Worm (Caenorhabditis elegans) whole organism, mixed stage, embryonic: ENCODE results near the gene rip-1.
"Not testable (repeated sequence)": the region's sequence is repeated elsewhere in the genome, so short reads cannot be mapped to it uniquely, and the experiment has no call there.

ENCODE experiments used
- M03D4.4 ChIP-seq: sonication (generic microtip); optimal IDR thresholded peaks from 2 replicates; lab custom pipeline; 2017; ENCODE audit warnings: mild to moderate bottlenecking, missing genetic modification characterization, missing compliant biosample characterization
- blmp-1 ChIP-seq: fragments of 150-350 bp; optimal IDR thresholded peaks from 2 replicates; lab custom pipeline; 2014; ENCODE audit warnings: missing biosample characterization, missing genetic modification characterization
- ceh-39 ChIP-seq: fragments of 150-350 bp; optimal IDR thresholded peaks from 2 replicates; lab custom pipeline; 2014; ENCODE audit warnings: missing biosample characterization, missing genetic modification characterization
- ces-1 ChIP-seq: fragments of 150-350 bp; optimal IDR thresholded peaks from 2 replicates; lab custom pipeline; 2014; ENCODE audit warnings: missing biosample characterization, missing genetic modification reagents, missing genetic modification characterization
- cnd-1 ChIP-seq: fragments of 200-800 bp; sonication (Bioruptor generic); optimal IDR thresholded peaks from 2 replicates; lab custom pipeline; 2018; ENCODE audit warnings: mild to moderate bottlenecking, missing genetic modification characterization, missing compliant biosample characterization
- drap-1 ChIP-seq: fragments of 200-800 bp; sonication (Bioruptor generic); optimal IDR thresholded peaks from 3 replicates; lab custom pipeline; 2018; ENCODE audit warnings: mild to moderate bottlenecking, missing genetic modification characterization, missing compliant biosample characterization
- elt-1 ChIP-seq: sonication (generic microtip); optimal IDR thresholded peaks from 2 replicates; lab custom pipeline; 2017; ENCODE audit warnings: missing genetic modification characterization, mild to moderate bottlenecking, missing compliant biosample characterization, antibody characterized with exemption, moderate library complexity, borderline replicate concordance; ENCODE audit not compliant: insufficient read depth
- elt-3 ChIP-seq: fragments of 150-350 bp; optimal IDR thresholded peaks from 2 replicates; lab custom pipeline; 2014; ENCODE audit warnings: missing biosample characterization, missing genetic modification characterization
- flh-1 ChIP-seq: fragments of 200-800 bp; sonication (Bioruptor generic); optimal IDR thresholded peaks from 2 replicates; lab custom pipeline; 2018; ENCODE audit warnings: mild to moderate bottlenecking, missing genetic modification characterization, moderate library complexity, missing compliant biosample characterization
- ham-2 ChIP-seq: fragments of 200-800 bp; sonication (Bioruptor generic); optimal IDR thresholded peaks from 2 replicates; lab custom pipeline; 2018; ENCODE audit warnings: mild to moderate bottlenecking, missing genetic modification characterization, missing compliant biosample characterization
- hlh-1 ChIP-seq: fragments of 150-350 bp; optimal IDR thresholded peaks from 2 replicates; lab custom pipeline; 2014; ENCODE audit warnings: missing biosample characterization, missing genetic modification reagents, missing genetic modification characterization
- lin-13 ChIP-seq: fragments of 150-350 bp; optimal IDR thresholded peaks from 2 replicates; lab custom pipeline; 2014; ENCODE audit warnings: missing biosample characterization, missing genetic modification characterization
- lsy-2 ChIP-seq: fragments of 150-350 bp; optimal IDR thresholded peaks from 2 replicates; lab custom pipeline; 2014; ENCODE audit warnings: missing biosample characterization, missing genetic modification characterization
- mep-1 ChIP-seq: fragments of 150-350 bp; optimal IDR thresholded peaks from 2 replicates; lab custom pipeline; 2017; ENCODE audit warnings: missing biosample characterization, missing genetic modification reagents, missing genetic modification characterization, inconsistent platforms
- mls-2 ChIP-seq: sonication (generic microtip); optimal IDR thresholded peaks from 2 replicates; lab custom pipeline; 2016; ENCODE audit warnings: mild to moderate bottlenecking, missing genetic modification characterization, moderate library complexity, missing compliant biosample characterization
- nhr-12 ChIP-seq: fragments of 150-350 bp; optimal IDR thresholded peaks from 2 replicates; lab custom pipeline; 2014; ENCODE audit warnings: missing biosample characterization, missing genetic modification characterization
- nhr-2 ChIP-seq: fragments of 150-350 bp; optimal IDR thresholded peaks from 2 replicates; lab custom pipeline; 2014; ENCODE audit warnings: missing biosample characterization, missing genetic modification characterization
- nhr-237 ChIP-seq: fragments of 150-350 bp; optimal IDR thresholded peaks from 2 replicates; lab custom pipeline; 2014; ENCODE audit warnings: missing biosample characterization, missing genetic modification characterization
- nhr-28 ChIP-seq: fragments of 150-350 bp; optimal IDR thresholded peaks from 2 replicates; lab custom pipeline; 2014; ENCODE audit warnings: missing biosample characterization, missing genetic modification characterization
- nhr-76 ChIP-seq: sonication (generic microtip); optimal IDR thresholded peaks from 2 replicates; lab custom pipeline; 2017; ENCODE audit warnings: missing biosample characterization, missing genetic modification characterization
- pha-4 ChIP-seq: fragments of 150-350 bp; optimal IDR thresholded peaks from 2 replicates; lab custom pipeline; 2018; ENCODE audit warnings: missing biosample characterization, missing genetic modification reagents, missing genetic modification characterization
- snpc-4 ChIP-seq: fragments of 150-350 bp; optimal IDR thresholded peaks from 2 replicates; lab custom pipeline; 2014; ENCODE audit warnings: missing biosample characterization, missing genetic modification characterization
- sptf-1 ChIP-seq: sonication (generic microtip); optimal IDR thresholded peaks from 2 replicates; lab custom pipeline; 2017; ENCODE audit warnings: mild to moderate bottlenecking, missing genetic modification characterization, moderate library complexity, missing compliant biosample characterization
- tbx-8 ChIP-seq: fragments of 200-800 bp; sonication (Bioruptor generic); optimal IDR thresholded peaks from 2 replicates; lab custom pipeline; 2018; ENCODE audit warnings: mild to moderate bottlenecking, missing genetic modification characterization, moderate library complexity, missing compliant biosample characterization
- unc-120 ChIP-seq: sonication (generic microtip); optimal IDR thresholded peaks from 2 replicates; lab custom pipeline; 2017; ENCODE audit warnings: missing genetic modification characterization, missing compliant biosample characterization; ENCODE audit not compliant: poor library complexity, severe bottlenecking
- unc-62 ChIP-seq: fragments of 150-350 bp; optimal IDR thresholded peaks from 2 replicates; lab custom pipeline; 2014; ENCODE audit warnings: missing biosample characterization, missing genetic modification reagents, missing genetic modification characterization
- zip-8 ChIP-seq: fragments of 150-350 bp; optimal IDR thresholded peaks from 2 replicates; lab custom pipeline; 2014; ENCODE audit warnings: missing biosample characterization, missing genetic modification characterization

rip-1 gene

ce11 chrIII:10278826-10279225, 20.3 kb upstream of the rip-1 start, which contains the start of gene pad-2:
Gene pad-2 (plus strand): TSS chrIII:10279126.
- TF ChIP-seq flh-1 (GFP tag; lab: Kevin White, UChicago) (no peak), nhr-12 (tag; lab: Kevin White, UChicago) (no peak)

ce11 chrIII:10271807-10272206, 13.3 kb upstream of the rip-1 start:
- TF ChIP-seq M03D4.4 (tag; lab: Kevin White, UChicago) = no peak
- no peak for TF ChIP-seq drap-1
- TF ChIP-seq tbx-8 (GFP tag; lab: Kevin White, UChicago) = no peak

DNA sequence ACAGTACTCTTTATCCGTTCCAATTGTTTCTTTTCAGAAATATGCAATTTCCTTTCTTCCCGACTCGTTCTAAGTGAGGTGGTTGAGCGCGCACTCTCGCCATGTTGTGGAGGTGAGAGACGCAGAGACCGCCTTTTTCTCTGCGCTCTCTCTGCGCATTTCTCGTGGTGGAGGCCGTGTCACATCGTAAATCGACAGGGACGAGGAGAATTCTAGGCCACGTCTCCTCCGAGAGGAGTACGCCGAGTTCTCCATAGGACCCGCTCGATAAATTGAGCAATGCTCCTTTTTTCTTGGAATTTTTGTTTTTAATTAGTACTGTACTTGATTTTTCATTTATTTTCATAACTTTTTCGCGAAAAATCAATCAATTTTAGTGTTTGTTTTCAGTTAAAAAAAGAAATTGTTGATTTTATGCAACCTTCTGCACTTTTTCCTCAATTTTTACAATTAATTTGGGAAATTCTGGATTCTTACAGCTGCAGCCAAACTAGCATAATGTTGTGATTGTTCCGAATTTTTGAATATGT, 12.3 kb upstream of the rip-1 start, which contains the start of gene cnk-1:
cnk-1 (plus strand) TSS at position 480 of the 530 bp plus-strand sequence.
- TF ChIP-seq ces-1 (GFP tag; lab: Kevin White, UChicago) (peak; percentile 10), lsy-2 (tag; lab: Kevin White, UChicago) (peak; percentile 22), sptf-1 (tag; lab: Kevin White, UChicago) (peak; percentile 41), snpc-4 (tag; lab: Kevin White, UChicago) (no peak), hlh-1 (no peak), pha-4 (tag; lab: Kevin White, UChicago) (peak; percentile 17), ceh-39 (tag; lab: Kevin White, UChicago) (peak; percentile 11), drap-1 (peak; percentile 5), mls-2 (tag; lab: Kevin White, UChicago) (peak; percentile 13), mep-1 (tag; lab: Kevin White, UChicago) (peak; percentile 13)
- TF ChIP-seq, all 35 proteins: peak for 8

DNA sequence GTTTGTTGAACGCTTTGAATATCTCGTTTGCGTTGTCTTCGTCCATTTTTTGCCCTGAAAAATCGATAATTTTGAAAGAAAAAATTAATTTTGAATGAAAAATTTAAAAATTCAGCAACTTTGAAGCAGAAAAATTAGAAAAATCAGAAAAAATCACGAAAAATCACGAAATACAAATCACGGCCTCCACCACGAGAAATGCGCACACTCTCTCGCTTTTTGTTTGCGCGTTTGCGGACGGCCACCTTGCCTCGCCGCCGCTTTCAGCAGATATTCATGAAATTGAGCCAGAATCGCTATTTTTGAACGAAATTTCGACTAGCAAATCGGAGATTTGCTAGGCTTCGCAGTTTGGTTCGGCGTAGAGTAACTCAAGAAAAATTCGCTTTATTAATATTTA, 8.3 kb upstream of the rip-1 start, which contains the start of gene inpp-4B:
inpp-4B (minus strand) TSS at position 54 of the 400 bp plus-strand sequence.
- not testable (repeated sequence) for TF ChIP-seq elt-1, cnd-1, mep-1 (tag; lab: Kevin White, UChicago)

- no peak for TF ChIP-seq nhr-28
- TF ChIP-seq hlh-1 = no peak
- TF ChIP-seq sptf-1 (tag; lab: Kevin White, UChicago) = no peak
- no peak for TF ChIP-seq M03D4.4 (tag; lab: Kevin White, UChicago)
- TF ChIP-seq nhr-76 = no peak
- no peak for TF ChIP-seq nhr-237 (tag; lab: Kevin White, UChicago)
- no peak for TF ChIP-seq lin-13 (tag; lab: Kevin White, UChicago)
- no peak for TF ChIP-seq ces-1 (GFP tag; lab: Kevin White, UChicago)
Observed at ce11 chrIII:10261682-10262081, 3.1 kb upstream of the rip-1 start, which contains the start of gene bbs-5. Gene bbs-5 (minus strand): TSS chrIII:10261782.

ce11 chrIII:10261256-10261655, 2.7 kb upstream of the rip-1 start:
- TF ChIP-seq flh-1 (GFP tag; lab: Kevin White, UChicago) (no peak), zip-8 (tag; lab: Kevin White, UChicago) (peak; percentile 49)

ce11 chrIII:10254583-10254982, 4.0 kb downstream of the rip-1 start, which contains the start of gene R01H10.4:
Gene R01H10.4 (plus strand): TSS chrIII:10254818.
- TF ChIP-seq nhr-28 (no peak), nhr-12 (tag; lab: Kevin White, UChicago) (no peak), ham-2 (GFP tag; lab: Kevin White, UChicago) (no peak), drap-1 (no peak), mep-1 (tag; lab: Kevin White, UChicago) (no peak), nhr-237 (tag; lab: Kevin White, UChicago) (no peak), nhr-2 (tag; lab: Kevin White, UChicago) (no peak), blmp-1 (tag; lab: Kevin White, UChicago) (no peak), elt-3 (tag; lab: Kevin White, UChicago) (no peak), hlh-1 (no peak), elt-1 (tag; lab: Kevin White, UChicago) (no peak), unc-120 (no peak), pha-4 (tag; lab: Kevin White, UChicago) (no peak), unc-62 (GFP tag; lab: Kevin White, UChicago) (no peak), ces-1 (GFP tag; lab: Kevin White, UChicago) (no peak)
